In genomic region chr3L:14635564-14635937, dm6 we compare ENCODE assay signal across 3 fruit fly cellular contexts.
TF ChIP-seq lines count a peak whose summit lies in the region.

No protein-coding gene starts in this region.

- TF ChIP-seq CTCF in whole organism, embryonic (GFP tag; optimal IDR thresholded peaks at IDR 0.05; lab: Kevin White, UChicago) = no peak

TF ChIP-seq in whole organism, adult, 20 proteins besides CTCF, POLR2A, EP300 and RAD21:
- TF ChIP-seq kay (GFP tag; lab: Kevin White, UChicago; ENCODE audit: borderline replicate concordance) = peak; percentile 23
- TF ChIP-seq CG1620 (GFP tag; optimal IDR thresholded peaks at IDR 0.05; lab: Kevin White, UChicago) = no peak
- TF ChIP-seq ovo (GFP tag; optimal IDR thresholded peaks at IDR 0.05; lab: Kevin White, UChicago) = no peak

TF ChIP-seq in whole organism, embryonic, 481 proteins besides CTCF, POLR2A, EP300 and RAD21:
- no peak for TF ChIP-seq lab (GFP tag; optimal IDR thresholded peaks at IDR 0.05; lab: Kevin White, UChicago)
- TF ChIP-seq CG12769 (tag; optimal IDR thresholded peaks at IDR 0.05; lab: Kevin White, UChicago) = peak; percentile 83
- no peak for TF ChIP-seq pb (GFP tag; optimal IDR thresholded peaks at IDR 0.05; lab: Kevin White, UChicago)
- 0 out of 3 replicates have a peak, but pooled peaks have one; percentile 8 for TF ChIP-seq CG17361 (GFP tag; IDR thresholded peaks at IDR 0.05; lab: Robert Waterston, UW)
- TF ChIP-seq knrl (GFP tag; IDR thresholded peaks at IDR 0.05; lab: Robert Waterston, UW; ENCODE audit: partially characterized antibody) = no peak
- peak; percentile 44 for TF ChIP-seq CG15479 (GFP tag; optimal IDR thresholded peaks at IDR 0.05; lab: Kevin White, UChicago)
- no peak for TF ChIP-seq CG14441 (GFP tag; IDR thresholded peaks at IDR 0.05; lab: Robert Waterston, UW)
- TF ChIP-seq CG2875 (GFP tag; optimal IDR thresholded peaks at IDR 0.05; lab: Kevin White, UChicago) = no peak
- peak; percentile 76 for TF ChIP-seq Med (GFP tag; lab: Kevin White, UChicago)
- TF ChIP-seq CG13894 (tag; optimal IDR thresholded peaks at IDR 0.05; lab: Kevin White, UChicago) = peak; percentile 58
- TF ChIP-seq tgo (GFP tag; IDR thresholded peaks at IDR 0.05; lab: Robert Waterston, UW) = 0 out of 3 replicates have a peak, but pooled peaks have one; percentile 2
- 0 out of 2 replicates have a peak, but pooled peaks have one; percentile 14 for TF ChIP-seq CG5953 (GFP tag; IDR thresholded peaks at IDR 0.05; lab: Robert Waterston, UW)
- TF ChIP-seq Hr78 (GFP tag; optimal IDR thresholded peaks at IDR 0.05; lab: Kevin White, UChicago) = peak in 1 of 2 experiments; percentile 5
- TF ChIP-seq CG4730 (GFP tag; IDR thresholded peaks at IDR 0.05; lab: Robert Waterston, UW) = no peak
- peak; percentile 42; the same call in 1 of the 2 replicates for TF ChIP-seq GATAe (GFP tag; conservative IDR thresholded peaks at IDR 0.05; lab: Robert Waterston, UW)
- peak; percentile 49 for TF ChIP-seq sug (tag; optimal IDR thresholded peaks at IDR 0.05; lab: Kevin White, UChicago)
- no peak for TF ChIP-seq zfh1 (GFP tag; IDR thresholded peaks at IDR 0.05; lab: Robert Waterston, UW)
- TF ChIP-seq Atf6 (GFP tag; IDR thresholded peaks at IDR 0.05; lab: Robert Waterston, UW) = 0 out of 2 replicates have a peak, but pooled peaks have one; percentile 3

TF ChIP-seq in whole organism, pupa, 21 proteins besides CTCF, POLR2A, EP300 and RAD21:
- TF ChIP-seq CG34367 (tag; optimal IDR thresholded peaks at IDR 0.05; lab: Kevin White, UChicago) (no peak), CG9948 (tag; optimal IDR thresholded peaks at IDR 0.05; lab: Kevin White, UChicago) (no peak), EcR (GFP tag; optimal IDR thresholded peaks at IDR 0.05; lab: Kevin White, UChicago) (peak; percentile 15)
